Fruit fly (Drosophila melanogaster) whole organism, embryonic: ENCODE data around the gene Sgf11.

ENCODE experiments used
- Ada2b ChIP-seq: fragments of 200-800 bp; sonication (Bioruptor generic); IDR thresholded peaks from 2 replicates; pipeline ENCODE4 v1.3.6; 2022; ENCODE audit warnings: missing biosample characterization, missing genetic modification characterization
- Adf1 ChIP-seq: fragments of 200-800 bp; sonication (Bioruptor generic); IDR thresholded peaks from 2 replicates; pipeline ENCODE4 v1.3.6; 2022; ENCODE audit warnings: missing biosample characterization, missing genetic modification characterization
- BtbVII ChIP-seq: fragments of 200-800 bp; sonication (Bioruptor generic); optimal IDR thresholded peaks from 3 replicates; lab custom pipeline; 2017; ENCODE audit warnings: missing biosample characterization, mild to moderate bottlenecking, missing genetic modification characterization
- CG11504 ChIP-seq: fragments of 200-800 bp; sonication (Bioruptor generic); optimal IDR thresholded peaks from 3 replicates; lab custom pipeline; 2019; ENCODE audit warnings: missing biosample characterization, mild to moderate bottlenecking, missing genetic modification characterization, moderate library complexity
- CG14710 ChIP-seq: fragments of 200-800 bp; sonication (Bioruptor generic); optimal IDR thresholded peaks from 3 replicates; lab custom pipeline; 2019; ENCODE audit warnings: missing biosample characterization, mild to moderate bottlenecking, missing genetic modification characterization, moderate library complexity
- CG18262 ChIP-seq: fragments of 200-800 bp; optimal IDR thresholded peaks from 3 replicates; lab custom pipeline; 2019; ENCODE audit warnings: missing biosample characterization, mild to moderate bottlenecking, missing genetic modification characterization, moderate library complexity
- CG1832 ChIP-seq: fragments of 200-800 bp; sonication (Bioruptor generic); optimal IDR thresholded peaks from 2 replicates; lab custom pipeline; 2017; ENCODE audit warnings: missing biosample characterization, mild to moderate bottlenecking, missing genetic modification characterization, inconsistent platforms
- CG2199 ChIP-seq: fragments of 200-800 bp; sonication (Bioruptor generic); IDR thresholded peaks from 3 replicates; pipeline ENCODE4 v1.3.6; 2022; ENCODE audit warnings: missing biosample characterization, missing genetic modification characterization
- CG33213 ChIP-seq: fragments of 200-800 bp; sonication (Bioruptor generic); optimal IDR thresholded peaks from 3 replicates; lab custom pipeline; 2016; ENCODE audit warnings: missing biosample characterization, missing genetic modification characterization
- CG34224 ChIP-seq: fragments of 200-800 bp; sonication (Bioruptor generic); IDR thresholded peaks from 3 replicates; pipeline ENCODE4 v1.3.6; 2022; ENCODE audit warnings: missing biosample characterization, missing genetic modification characterization; ENCODE audit not compliant: partially characterized antibody
- CG42726 ChIP-seq: fragments of 200-800 bp; sonication (Bioruptor generic); IDR thresholded peaks from 2 replicates; pipeline ENCODE4 v1.3.6; 2022; ENCODE audit warnings: missing biosample characterization, missing genetic modification characterization; ENCODE audit not compliant: partially characterized antibody
- CG4820 ChIP-seq: fragments of 200-800 bp; sonication (Bioruptor generic); optimal IDR thresholded peaks from 3 replicates; lab custom pipeline; 2016; ENCODE audit warnings: missing biosample characterization, missing genetic modification characterization
- CG6254 ChIP-seq: fragments of 200-800 bp; sonication (Bioruptor generic); optimal IDR thresholded peaks from 3 replicates; lab custom pipeline; 2017; ENCODE audit warnings: mild to moderate bottlenecking, missing biosample characterization, missing genetic modification reagents, missing genetic modification characterization
- CG7357 ChIP-seq: fragments of 200-800 bp; sonication (Bioruptor generic); IDR thresholded peaks from 3 replicates; pipeline ENCODE4 v1.3.6; 2022; ENCODE audit warnings: missing biosample characterization, missing genetic modification characterization
- CG7745 ChIP-seq: fragments of 200-800 bp; sonication (Bioruptor generic); optimal IDR thresholded peaks from 2 replicates; lab custom pipeline; 2018; ENCODE audit warnings: missing biosample characterization, mild to moderate bottlenecking, missing genetic modification characterization, moderate library complexity
- CG7963 ChIP-seq: fragments of 200-800 bp; sonication (Bioruptor generic); IDR thresholded peaks from 3 replicates; pipeline ENCODE4 v1.3.6; 2022; ENCODE audit warnings: missing biosample characterization, missing genetic modification characterization; ENCODE audit not compliant: partially characterized antibody
- CTCF ChIP-seq: fragments of 200-800 bp; sonication (Bioruptor generic); optimal IDR thresholded peaks from 2 replicates; lab custom pipeline; 2017; ENCODE audit warnings: missing biosample characterization, mild to moderate bottlenecking, missing genetic modification characterization, moderate library complexity
- Camta ChIP-seq: fragments of 200-800 bp; sonication (Bioruptor generic); optimal IDR thresholded peaks from 2 replicates; lab custom pipeline; 2016; ENCODE audit warnings: missing biosample characterization, missing genetic modification characterization
- Dfd ChIP-seq, 2 experiments: fragments of >200 bp; optimal IDR thresholded peaks; 2 replicates each; lab custom pipeline; 2017; ENCODE audit warnings: missing biosample characterization in 2 of 2, missing genetic modification characterization in 2 of 2
- Ets65A ChIP-seq: fragments of 200-800 bp; sonication (Bioruptor generic); peaks from one replicate; lab custom pipeline; 2016; ENCODE audit warnings: missing biosample characterization, missing genetic modification characterization
- Hey ChIP-seq: fragments of 200-800 bp; sonication (Bioruptor generic); optimal IDR thresholded peaks from 3 replicates; lab custom pipeline; 2018; ENCODE audit warnings: missing biosample characterization, mild to moderate bottlenecking, missing genetic modification characterization
- HmgD ChIP-seq: fragments of 200-800 bp; sonication (Bioruptor generic); optimal IDR thresholded peaks from 3 replicates; lab custom pipeline; 2016; ENCODE audit warnings: missing biosample characterization, missing genetic modification characterization
- Lhr ChIP-seq: fragments of 200-800 bp; sonication (Bioruptor generic); optimal IDR thresholded peaks from 3 replicates; lab custom pipeline; 2017; ENCODE audit warnings: mild to moderate bottlenecking, missing biosample characterization, missing genetic modification reagents, missing genetic modification characterization
- Lim3 ChIP-seq: fragments of 200-800 bp; sonication (Bioruptor generic); IDR thresholded peaks from 2 replicates; pipeline ENCODE4 v1.3.6; 2022; ENCODE audit warnings: missing biosample characterization, missing genetic modification characterization
- MBD-R2 ChIP-seq: fragments of 200-800 bp; sonication (Bioruptor generic); IDR thresholded peaks from 2 replicates; pipeline ENCODE4 v1.3.6; 2022; ENCODE audit warnings: missing biosample characterization, missing genetic modification characterization
- Med ChIP-seq: fragments of 200-800 bp; sonication (Bioruptor generic); peaks from one replicate; lab custom pipeline; 2016; ENCODE audit warnings: missing biosample characterization, missing genetic modification characterization, mild to moderate bottlenecking, inconsistent platforms, moderate library complexity
- Meics ChIP-seq: fragments of 200-800 bp; sonication (Bioruptor generic); optimal IDR thresholded peaks from 2 replicates; lab custom pipeline; 2017; ENCODE audit warnings: missing biosample characterization, mild to moderate bottlenecking, missing genetic modification characterization
- Xbp1 ChIP-seq: fragments of 200-800 bp; sonication (Bioruptor generic); optimal IDR thresholded peaks from 3 replicates; lab custom pipeline; 2016; ENCODE audit warnings: missing biosample characterization, mild to moderate bottlenecking, missing genetic modification characterization
- ato ChIP-seq: fragments of 200-800 bp; sonication (Bioruptor generic); IDR thresholded peaks from 2 replicates; pipeline ENCODE4 v1.3.6; 2022; ENCODE audit warnings: missing biosample characterization, missing genetic modification characterization; ENCODE audit not compliant: partially characterized antibody
- bbx ChIP-seq: fragments of 200-800 bp; sonication (Bioruptor generic); IDR thresholded peaks from 2 replicates; pipeline ENCODE4 v1.3.6; 2022; ENCODE audit warnings: missing biosample characterization, missing genetic modification characterization; ENCODE audit not compliant: partially characterized antibody
- crol ChIP-seq: fragments of 200-800 bp; sonication (Bioruptor generic); IDR thresholded peaks from 2 replicates; pipeline ENCODE4 v1.3.6; 2022; ENCODE audit warnings: missing biosample characterization, missing genetic modification characterization
- dmrt11E ChIP-seq: fragments of 200-800 bp; sonication (Bioruptor generic); optimal IDR thresholded peaks from 3 replicates; lab custom pipeline; 2018; ENCODE audit warnings: missing biosample characterization, mild to moderate bottlenecking, missing genetic modification characterization, moderate library complexity
- gcm ChIP-seq: fragments of 200-800 bp; sonication (Bioruptor generic); optimal IDR thresholded peaks from 2 replicates; lab custom pipeline; 2019; ENCODE audit warnings: missing biosample characterization, mild to moderate bottlenecking, missing genetic modification characterization, moderate library complexity
- sens ChIP-seq: fragments of 200-800 bp; sonication (Bioruptor generic); peaks from one replicate; lab custom pipeline; 2016; ENCODE audit warnings: missing biosample characterization, missing genetic modification characterization
- sna ChIP-seq: fragments of 200-800 bp; sonication (Bioruptor generic); IDR thresholded peaks from 2 replicates; pipeline ENCODE4 v1.3.6; 2022; ENCODE audit warnings: missing biosample characterization, missing genetic modification characterization; ENCODE audit not compliant: partially characterized antibody
- sqz ChIP-seq: fragments of 200-800 bp; sonication (Bioruptor generic); optimal IDR thresholded peaks from 3 replicates; lab custom pipeline; 2018; ENCODE audit warnings: missing biosample characterization, mild to moderate bottlenecking, missing genetic modification characterization
- vfl ChIP-seq: fragments of 200-800 bp; sonication (Bioruptor generic); optimal IDR thresholded peaks from 2 replicates; lab custom pipeline; 2016; ENCODE audit warnings: missing biosample characterization, missing genetic modification characterization

The Sgf11 gene

DNA sequence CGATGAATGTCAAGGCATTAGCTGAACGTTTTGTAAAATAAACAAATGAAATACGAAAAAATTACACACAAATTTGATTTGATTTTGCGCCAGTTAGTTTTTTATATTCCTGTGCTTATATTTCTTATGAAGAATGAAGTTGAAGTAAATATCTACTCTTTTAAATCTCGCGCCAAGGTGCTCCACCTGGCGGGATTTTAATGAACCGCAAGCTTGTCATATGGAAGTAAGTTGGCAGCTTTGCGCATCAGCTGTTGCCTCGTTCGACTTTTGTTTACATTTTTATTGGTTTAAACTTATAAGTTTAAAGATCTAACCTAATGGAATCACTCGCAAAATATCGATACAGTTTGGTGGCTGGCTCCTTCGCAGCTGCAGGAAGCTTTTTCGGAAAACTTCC is 14.5 kb downstream of the Sgf11 start, which contains the start of gene CG42495 (continued):
- peak; percentile 24; the same call in 1 of the 2 replicates for TF ChIP-seq CG42726 (GFP tag; lab: Robert Waterston, UW)
- peak; percentile 25 for TF ChIP-seq CG14710
- peak; percentile 16 for TF ChIP-seq HmgD (GFP tag; lab: Kevin White, UChicago)
- 0 out of 2 replicates have a peak, but pooled peaks have one; percentile 20 for TF ChIP-seq ato (GFP tag; lab: Robert Waterston, UW)
- no peak for TF ChIP-seq Hey (tag; lab: Kevin White, UChicago)
- peak; percentile 21 for TF ChIP-seq CG33213 (GFP tag; lab: Kevin White, UChicago)
- TF ChIP-seq CG7963, result no peak
- no peak for TF ChIP-seq Meics (GFP tag; lab: Kevin White, UChicago)
- TF ChIP-seq vfl (GFP tag; lab: Kevin White, UChicago), result no peak
- TF ChIP-seq CG6254 (GFP tag; lab: Kevin White, UChicago), result no peak
- TF ChIP-seq CG18262 (tag; lab: Kevin White, UChicago), result no peak
- peak; percentile 94 for TF ChIP-seq MBD-R2 (GFP tag; lab: Robert Waterston, UW)
- peak; percentile 22; the same call in 1 of the 2 replicates for TF ChIP-seq bbx

DNA sequence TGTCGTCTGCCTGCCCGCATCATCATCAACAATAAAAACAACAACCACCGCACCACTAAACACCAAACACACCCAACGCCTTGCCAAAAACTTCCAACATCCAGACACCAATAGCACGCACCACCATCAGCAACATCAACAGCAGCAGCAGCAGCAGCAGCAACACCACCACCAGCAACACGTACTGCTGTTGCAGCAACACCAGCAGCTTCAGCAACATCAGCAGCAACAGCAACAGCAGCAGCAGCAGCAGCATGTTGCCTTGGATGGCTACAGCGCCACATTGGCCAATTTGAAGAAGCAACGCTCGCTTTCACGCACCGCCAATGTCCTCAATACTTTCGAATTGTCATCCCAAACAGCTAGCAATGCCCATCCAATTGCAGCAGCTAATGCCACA is 16.0 kb downstream of the Sgf11 start:
- peak; percentile 17; the same call in 1 of the 2 replicates for TF ChIP-seq Adf1 (GFP tag; lab: Robert Waterston, UW)
- peak; percentile 99 for TF ChIP-seq CG11504
- peak; percentile 7 for TF ChIP-seq CTCF
- TF ChIP-seq Dfd (GFP tag; optimal IDR thresholded peaks at IDR 0.05; lab: Kevin White, UChicago), result peak in 1 of 2 experiments; percentile 35
- peak; percentile 16 for TF ChIP-seq Med (GFP tag; lab: Kevin White, UChicago)
- TF ChIP-seq gcm (GFP tag; lab: Kevin White, UChicago), result peak; percentile 54
- 0 out of 3 replicates have a peak, but pooled peaks have one; percentile 38 for TF ChIP-seq CG2199 (GFP tag; lab: Robert Waterston, UW)
- no peak for TF ChIP-seq CG4820 (GFP tag; lab: Kevin White, UChicago)
- TF ChIP-seq CG7745 (tag; lab: Kevin White, UChicago), result no peak
- 0 out of 2 replicates have a peak, but pooled peaks have one; percentile 18 for TF ChIP-seq sna (GFP tag; lab: Robert Waterston, UW)

DNA sequence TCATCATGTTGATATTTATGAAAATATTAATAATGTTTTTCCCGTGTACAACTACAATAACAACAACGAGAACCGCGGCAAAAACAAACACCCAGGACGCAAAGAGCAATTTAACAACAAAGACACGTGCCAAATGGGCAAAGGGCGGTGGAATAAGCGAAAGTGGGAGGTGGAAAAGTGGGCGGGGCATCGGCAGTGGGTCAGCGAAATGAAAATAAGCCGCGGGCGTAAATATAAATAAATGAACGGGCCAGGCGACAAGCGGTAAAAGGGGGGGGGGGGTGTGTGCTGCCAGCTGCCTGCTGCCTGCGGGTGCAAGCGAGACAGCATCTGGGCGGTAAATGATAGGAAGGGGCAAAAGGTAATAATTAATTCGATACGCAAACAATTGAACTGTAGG is 27.9 kb downstream of the Sgf11 start:
- TF ChIP-seq CG1832 (peak; percentile 37), Camta (GFP tag; lab: Kevin White, UChicago) (no peak), Ada2b (0 out of 2 replicates have a peak, but pooled peaks have one; percentile 16), CG7357 (GFP tag; lab: Robert Waterston, UW) (0 out of 3 replicates have a peak, but pooled peaks have one; percentile 8), Hey (tag; lab: Kevin White, UChicago) (peak; percentile 70), Lim3 (GFP tag; lab: Robert Waterston, UW) (no peak), crol (GFP tag; lab: Robert Waterston, UW) (peak; percentile 61), dmrt11E (tag; lab: Kevin White, UChicago) (no peak), Ets65A (GFP tag; lab: Kevin White, UChicago) (peak; percentile 54), sens (peak; percentile 75), Med (GFP tag; lab: Kevin White, UChicago) (peak; percentile 68)

DNA sequence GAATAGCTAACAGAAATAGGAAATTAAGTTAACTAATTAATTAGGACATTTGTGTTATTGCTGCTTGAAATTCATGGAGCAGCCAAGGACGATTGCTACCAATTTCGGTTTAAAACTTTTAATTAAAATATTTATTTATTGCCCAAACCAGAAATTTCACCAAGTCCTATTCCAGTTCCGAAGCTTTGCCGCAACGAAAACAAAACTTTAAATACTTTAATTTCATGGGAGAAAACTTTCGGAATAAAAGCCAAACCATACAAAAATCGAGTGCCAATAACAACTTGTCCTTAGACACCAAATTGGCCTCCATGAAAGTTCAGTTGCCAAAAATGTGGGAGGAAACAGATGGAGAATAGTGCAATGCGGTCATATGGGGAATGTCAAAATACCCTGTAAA is 38.4 kb downstream of the Sgf11 start:
- no peak for TF ChIP-seq Xbp1 (GFP tag; lab: Kevin White, UChicago)
- TF ChIP-seq Ets65A (GFP tag; lab: Kevin White, UChicago), result peak; percentile 78
- no peak for TF ChIP-seq sqz (GFP tag; lab: Kevin White, UChicago)
- TF ChIP-seq vfl (GFP tag; lab: Kevin White, UChicago), result no peak
- no peak for TF ChIP-seq BtbVII
- no peak for TF ChIP-seq Lhr (GFP tag; lab: Kevin White, UChicago)
- no peak for TF ChIP-seq CG34224 (GFP tag; lab: Robert Waterston, UW)
- TF ChIP-seq, all 482 proteins: peak for 1
